Fruit fly (Drosophila melanogaster): ENCODE results near the gene AdamTS-B.

AdamTS-B gene

DNA sequence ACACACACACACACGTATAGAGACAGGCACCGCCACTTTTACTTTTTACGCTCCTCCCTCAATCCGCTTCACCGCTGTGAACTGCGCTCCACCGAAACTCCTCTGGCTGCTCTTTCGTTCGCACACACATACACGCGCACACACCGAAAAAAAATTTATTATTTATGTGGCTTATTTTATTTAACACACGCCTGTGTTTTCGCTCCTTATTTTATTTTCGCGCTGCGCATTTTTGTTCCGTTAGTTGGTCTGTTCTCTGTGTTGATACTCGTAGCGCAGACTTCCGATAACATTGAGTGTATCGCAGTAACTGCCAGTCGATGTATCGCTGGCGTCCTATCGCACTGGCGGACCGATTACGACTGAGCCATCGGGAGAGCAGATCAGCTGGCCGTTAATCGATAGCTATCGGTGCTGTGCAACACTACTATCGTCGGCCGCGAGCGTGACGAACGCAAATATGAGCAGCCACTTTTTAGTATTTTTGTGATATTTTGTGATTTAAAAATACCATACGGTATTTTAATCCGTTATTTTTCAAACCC, 39.4 kb downstream of the AdamTS-B start, which contains the start of gene Snx27 (continued):
- TF ChIP-seq bab2 (GFP tag; optimal IDR thresholded peaks at IDR 0.05) (peak; percentile 12), Abd-B (GFP tag; optimal IDR thresholded peaks at IDR 0.05) (no peak), sug (tag; optimal IDR thresholded peaks at IDR 0.05) (peak; percentile 37), CG6272 (GFP tag; IDR thresholded peaks at IDR 0.05) (peak; percentile 71), org-1 (GFP tag; optimal IDR thresholded peaks at IDR 0.05) (no peak), Hr51 (GFP tag; optimal IDR thresholded peaks at IDR 0.05) (peak in 1 of 2 experiments; percentile 50), CG4404 (GFP tag; IDR thresholded peaks at IDR 0.05) (peak; percentile 20; the same call in 1 of the 2 replicates), slou (GFP tag; optimal IDR thresholded peaks at IDR 0.05) (peak; percentile 30), Pdp1 (GFP tag; optimal IDR thresholded peaks at IDR 0.05) (peak; percentile 11 to 74), CG10543 (GFP tag; optimal IDR thresholded peaks at IDR 0.05) (no peak), CG42726 (GFP tag; IDR thresholded peaks at IDR 0.05; ENCODE audit: partially characterized antibody) (peak; percentile 100), CG4424 (GFP tag; optimal IDR thresholded peaks at IDR 0.05) (no peak), sisA (GFP tag; IDR thresholded peaks at IDR 0.05) (0 out of 2 replicates have a peak, but pooled peaks have one; percentile 21), sna (GFP tag; IDR thresholded peaks at IDR 0.05; ENCODE audit: partially characterized antibody) (peak; percentile 99), zfh1 (GFP tag; IDR thresholded peaks at IDR 0.05) (peak; percentile 53; the same call in 2 of the 3 replicates), dysf (GFP tag; IDR thresholded peaks at IDR 0.05) (peak; percentile 60; the same call in 2 of the 3 replicates), sc (optimal IDR thresholded peaks at IDR 0.05) (no peak), sc (GFP tag; optimal IDR thresholded peaks at IDR 0.05) (no peak), CHES-1-like (GFP tag; optimal IDR thresholded peaks at IDR 0.05) (peak; percentile 70), CG15601 (tag; optimal IDR thresholded peaks at IDR 0.05) (peak; percentile 41), CG5953 (GFP tag; IDR thresholded peaks at IDR 0.05) (no peak), nmo (GFP tag; optimal IDR thresholded peaks at IDR 0.05) (peak; percentile 65), wek (GFP tag; optimal IDR thresholded peaks at IDR 0.05) (peak; percentile 38), schlank (tag; optimal IDR thresholded peaks at IDR 0.05) (no peak), Atf3 (GFP tag; optimal IDR thresholded peaks at IDR 0.05) (no peak), CG8765 (GFP tag; IDR thresholded peaks at IDR 0.05) (no peak), CG6175 (GFP tag; IDR thresholded peaks at IDR 0.05) (peak; percentile 48; the same call in 1 of the 3 replicates), CG5180 (GFP tag; optimal IDR thresholded peaks at IDR 0.05) (no peak), Bgb (GFP tag; IDR thresholded peaks at IDR 0.05; ENCODE audit: partially characterized antibody) (peak; percentile 100), p53 (GFP tag; optimal IDR thresholded peaks at IDR 0.05) (peak; percentile 75), Sry-β (GFP tag; optimal IDR thresholded peaks at IDR 0.05) (no peak), NC2β (GFP tag; optimal IDR thresholded peaks at IDR 0.05) (peak; percentile 62), CG13424 (tag; optimal IDR thresholded peaks at IDR 0.05) (no peak), ac (GFP tag; optimal IDR thresholded peaks at IDR 0.05) (no peak), CG11695 (GFP tag; IDR thresholded peaks at IDR 0.05) (no peak; the same call in 2 of the 3 replicates), Fer1 (GFP tag; optimal IDR thresholded peaks at IDR 0.05) (peak; percentile 50), chm (GFP tag; IDR thresholded peaks at IDR 0.05) (peak; percentile 67), ken (GFP tag; IDR thresholded peaks at IDR 0.05) (peak; percentile 60), CG33557 (GFP tag; optimal IDR thresholded peaks at IDR 0.05) (peak; percentile 18), tio (GFP tag; optimal IDR thresholded peaks at IDR 0.05) (no peak), CG1602 (GFP tag; optimal IDR thresholded peaks at IDR 0.05) (no peak), CG34224 (GFP tag; IDR thresholded peaks at IDR 0.05; ENCODE audit: partially characterized antibody) (peak; percentile 99), gro (GFP tag; optimal IDR thresholded peaks at IDR 0.05) (peak; percentile 83), Optix (GFP tag; IDR thresholded peaks at IDR 0.05) (no peak), hth (optimal IDR thresholded peaks at IDR 0.05) (no peak), ham (GFP tag; IDR thresholded peaks at IDR 0.05) (no peak), CG4617 (GFP tag; optimal IDR thresholded peaks at IDR 0.05; ENCODE audit: borderline replicate concordance) (peak; percentile 45), CG13624 (GFP tag; optimal IDR thresholded peaks at IDR 0.05) (peak; percentile 75), da (GFP tag; optimal IDR thresholded peaks at IDR 0.05) (no peak), h (optimal IDR thresholded peaks at IDR 0.05) (no peak), al (GFP tag; IDR thresholded peaks at IDR 0.05) (no peak)
